Fruit fly (Drosophila melanogaster) whole organism, prepupa: Measurements from ENCODE around the gene slp1.

Experiments used
- Blimp-1 ChIP-seq: fragments of 200-800 bp; sonication (Bioruptor generic); optimal IDR thresholded peaks from 3 replicates; lab custom pipeline; 2017; ENCODE audit warnings: missing biosample characterization, missing genetic modification characterization, mild to moderate bottlenecking, moderate library complexity, missing genetic modification reagents
- CG10631 ChIP-seq: fragments of 200-800 bp; sonication (Bioruptor generic); optimal IDR thresholded peaks from 2 replicates; lab custom pipeline; 2016; ENCODE audit warnings: missing biosample characterization, missing genetic modification characterization
- CG10669 ChIP-seq: fragments of 200-800 bp; sonication (Bioruptor generic); optimal IDR thresholded peaks from 3 replicates; lab custom pipeline; 2018; ENCODE audit warnings: missing biosample characterization, mild to moderate bottlenecking, missing genetic modification characterization, moderate library complexity
- CG11294 ChIP-seq: fragments of 200-800 bp; sonication (Bioruptor generic); IDR thresholded peaks from 2 replicates; pipeline ENCODE4 v1.3.6; 2022; ENCODE audit warnings: missing biosample characterization, missing genetic modification characterization
- CG11902 ChIP-seq: fragments of 200-800 bp; sonication (Bioruptor generic); optimal IDR thresholded peaks from 3 replicates; lab custom pipeline; 2016; ENCODE audit warnings: missing biosample characterization, missing genetic modification characterization
- CG15336 ChIP-seq: fragments of 200-800 bp; sonication (Bioruptor generic); IDR thresholded peaks from 2 replicates; pipeline ENCODE4 v1.3.6; 2022; ENCODE audit warnings: missing biosample characterization, missing genetic modification characterization
- CG1621 ChIP-seq: fragments of 200-800 bp; sonication (Bioruptor generic); optimal IDR thresholded peaks from 3 replicates; lab custom pipeline; 2018; ENCODE audit warnings: missing biosample characterization, mild to moderate bottlenecking, missing genetic modification characterization
- CG3032 ChIP-seq: fragments of 200-800 bp; optimal IDR thresholded peaks from 2 replicates; lab custom pipeline; 2019; ENCODE audit warnings: missing biosample characterization, mild to moderate bottlenecking, missing genetic modification characterization, moderate library complexity
- CG32006 ChIP-seq: fragments of 200-800 bp; sonication (Bioruptor generic); optimal IDR thresholded peaks from 3 replicates; lab custom pipeline; 2017; ENCODE audit warnings: missing biosample characterization, mild to moderate bottlenecking, missing genetic modification characterization
- CG34406 ChIP-seq: fragments of 200-800 bp; sonication (Bioruptor generic); optimal IDR thresholded peaks from 3 replicates; lab custom pipeline; 2016; ENCODE audit warnings: missing biosample characterization, missing genetic modification characterization
- CG4318 ChIP-seq: fragments of 200-800 bp; sonication (Bioruptor generic); optimal IDR thresholded peaks from 3 replicates; lab custom pipeline; 2017; ENCODE audit warnings: missing biosample characterization, mild to moderate bottlenecking, missing genetic modification characterization
- CG6276 ChIP-seq: fragments of 200-800 bp; sonication (Bioruptor generic); optimal IDR thresholded peaks from 2 replicates; lab custom pipeline; 2017; ENCODE audit warnings: missing biosample characterization, mild to moderate bottlenecking, missing genetic modification characterization
- CG6792 ChIP-seq: fragments of 200-800 bp; sonication (Bioruptor generic); optimal IDR thresholded peaks from 3 replicates; lab custom pipeline; 2016; ENCODE audit warnings: missing biosample characterization, missing genetic modification characterization
- CG6854 ChIP-seq: fragments of 200-800 bp; sonication (Bioruptor generic); optimal IDR thresholded peaks from 2 replicates; lab custom pipeline; 2017; ENCODE audit warnings: missing biosample characterization, mild to moderate bottlenecking, missing genetic modification characterization
- CG7368 ChIP-seq: fragments of 200-800 bp; sonication (Bioruptor generic); optimal IDR thresholded peaks from 3 replicates; lab custom pipeline; 2016; ENCODE audit warnings: missing biosample characterization, missing genetic modification characterization
- CG8319 ChIP-seq: fragments of 200-800 bp; sonication (Bioruptor generic); optimal IDR thresholded peaks from 3 replicates; lab custom pipeline; 2016; ENCODE audit warnings: missing biosample characterization, missing genetic modification characterization
- CG8632 ChIP-seq: fragments of 200-800 bp; sonication (Bioruptor generic); optimal IDR thresholded peaks from 3 replicates; lab custom pipeline; 2016; ENCODE audit warnings: missing biosample characterization, missing genetic modification characterization
- CG9139 ChIP-seq: fragments of 200-800 bp; sonication (Bioruptor generic); optimal IDR thresholded peaks from 3 replicates; lab custom pipeline; 2017; ENCODE audit warnings: missing biosample characterization, mild to moderate bottlenecking, missing genetic modification characterization
- Eip75B ChIP-seq: fragments of 200-800 bp; sonication (Bioruptor generic); optimal IDR thresholded peaks from 3 replicates; lab custom pipeline; 2016; ENCODE audit warnings: missing biosample characterization, missing genetic modification characterization
- Eip78C ChIP-seq: fragments of 200-800 bp; sonication (Bioruptor generic); peaks from one replicate; lab custom pipeline; 2016; ENCODE audit warnings: missing biosample characterization, missing genetic modification characterization
- Eip93F ChIP-seq: fragments of 200-800 bp; sonication (Bioruptor generic); optimal IDR thresholded peaks from 2 replicates; lab custom pipeline; 2016; ENCODE audit warnings: missing biosample characterization, mild to moderate bottlenecking, missing genetic modification characterization
- Ets21C ChIP-seq: fragments of 200-800 bp; sonication (Bioruptor generic); optimal IDR thresholded peaks from 3 replicates; lab custom pipeline; 2016; ENCODE audit warnings: missing biosample characterization, missing genetic modification characterization
- Ets96B ChIP-seq: fragments of 200-800 bp; optimal IDR thresholded peaks from 2 replicates; lab custom pipeline; 2019; ENCODE audit warnings: missing biosample characterization, mild to moderate bottlenecking, missing genetic modification characterization, moderate library complexity
- Hr39 ChIP-seq: fragments of 200-800 bp; sonication (Bioruptor generic); optimal IDR thresholded peaks from 2 replicates; lab custom pipeline; 2016; ENCODE audit warnings: missing biosample characterization, missing genetic modification characterization
- Hr4 ChIP-seq: fragments of 200-800 bp; sonication (Bioruptor generic); optimal IDR thresholded peaks from 3 replicates; lab custom pipeline; 2016; ENCODE audit warnings: missing biosample characterization, missing genetic modification characterization
- Met ChIP-seq: fragments of 200-800 bp; sonication (Bioruptor generic); optimal IDR thresholded peaks from 3 replicates; lab custom pipeline; 2016; ENCODE audit warnings: missing biosample characterization, missing genetic modification characterization
- OdsH ChIP-seq: fragments of 200-800 bp; sonication (Bioruptor generic); optimal IDR thresholded peaks from 3 replicates; lab custom pipeline; 2016; ENCODE audit warnings: missing biosample characterization, missing genetic modification characterization
- Smox ChIP-seq: fragments of 200-800 bp; sonication (Bioruptor generic); optimal IDR thresholded peaks from 3 replicates; lab custom pipeline; 2016; ENCODE audit warnings: missing biosample characterization, missing genetic modification characterization
- Sox14 ChIP-seq: fragments of 200-800 bp; sonication (Bioruptor generic); optimal IDR thresholded peaks from 3 replicates; lab custom pipeline; 2016; ENCODE audit warnings: missing biosample characterization, missing genetic modification characterization
- Sox15 ChIP-seq: fragments of 200-800 bp; sonication (Bioruptor generic); optimal IDR thresholded peaks from 3 replicates; lab custom pipeline; 2016; ENCODE audit warnings: missing biosample characterization, missing genetic modification characterization
- achi ChIP-seq: fragments of 200-800 bp; sonication (Bioruptor generic); optimal IDR thresholded peaks from 3 replicates; lab custom pipeline; 2016; ENCODE audit warnings: missing biosample characterization, missing genetic modification characterization
- acj6 ChIP-seq: fragments of 200-800 bp; sonication (Bioruptor generic); optimal IDR thresholded peaks from 3 replicates; lab custom pipeline; 2016; ENCODE audit warnings: missing biosample characterization, missing genetic modification characterization
- dsx ChIP-seq: fragments of 200-800 bp; optimal IDR thresholded peaks from 3 replicates; lab custom pipeline; 2019; ENCODE audit warnings: missing biosample characterization, mild to moderate bottlenecking, missing genetic modification characterization, moderate library complexity; ENCODE audit not compliant: poor library complexity, severe bottlenecking
- eg ChIP-seq: fragments of 200-800 bp; sonication (Bioruptor generic); IDR thresholded peaks from 3 replicates; pipeline ENCODE4 v1.3.6; 2022; ENCODE audit warnings: missing biosample characterization, missing genetic modification characterization
- esn ChIP-seq: fragments of 200-800 bp; sonication (Bioruptor generic); optimal IDR thresholded peaks from 2 replicates; lab custom pipeline; 2016; ENCODE audit warnings: missing biosample characterization, mild to moderate bottlenecking, missing genetic modification characterization, moderate library complexity
- fd59A ChIP-seq: fragments of 200-800 bp; sonication (Bioruptor generic); optimal IDR thresholded peaks from 2 replicates; lab custom pipeline; 2017; ENCODE audit warnings: missing biosample characterization, mild to moderate bottlenecking, missing genetic modification characterization, missing genetic modification reagents
- fd85E ChIP-seq: fragments of 200-800 bp; sonication (Bioruptor generic); optimal IDR thresholded peaks from 3 replicates; lab custom pipeline; 2016; ENCODE audit warnings: missing biosample characterization, missing genetic modification characterization
- fkh ChIP-seq: fragments of 200-800 bp; sonication (Bioruptor generic); optimal IDR thresholded peaks from 3 replicates; lab custom pipeline; 2017; ENCODE audit warnings: missing biosample characterization, mild to moderate bottlenecking, missing genetic modification characterization, moderate library complexity
- lz ChIP-seq: fragments of 200-800 bp; sonication (Bioruptor generic); optimal IDR thresholded peaks from 3 replicates; lab custom pipeline; 2016; ENCODE audit warnings: missing biosample characterization, missing genetic modification characterization
- pdm3 ChIP-seq: fragments of 200-800 bp; sonication (Bioruptor generic); optimal IDR thresholded peaks from 3 replicates; lab custom pipeline; 2016; ENCODE audit warnings: missing biosample characterization, missing genetic modification characterization
- salr ChIP-seq, 2 experiments: fragments of 200-800 bp; sonication (Bioruptor generic); optimal IDR thresholded peaks; 3 replicates each; lab custom pipeline; 2016 to 2018; ENCODE audit warnings: missing biosample characterization in 2 of 2, missing genetic modification characterization in 2 of 2, mild to moderate bottlenecking in 1 of 2
- spab ChIP-seq: fragments of 200-800 bp; sonication (Bioruptor generic); optimal IDR thresholded peaks from 2 replicates; lab custom pipeline; 2017; ENCODE audit warnings: missing biosample characterization, mild to moderate bottlenecking, missing genetic modification characterization, missing genetic modification reagents
- topi ChIP-seq: fragments of 200-800 bp; sonication (Bioruptor generic); optimal IDR thresholded peaks from 3 replicates; lab custom pipeline; 2016; ENCODE audit warnings: missing biosample characterization, missing genetic modification characterization
- vri ChIP-seq: fragments of 200-800 bp; sonication (Bioruptor generic); optimal IDR thresholded peaks from 3 replicates; lab custom pipeline; 2016; ENCODE audit warnings: missing biosample characterization, mild to moderate bottlenecking, missing genetic modification characterization

Gene slp1

dm6 chr2L:3803466-3804143, 21.9 kb upstream of the slp1 start, which contains the start of gene Reph (continued):
- TF ChIP-seq Eip75B (GFP tag; lab: Kevin White, UChicago) = no peak
- no peak for TF ChIP-seq Met
- no peak for TF ChIP-seq Ets96B (tag; lab: Kevin White, UChicago)
- TF ChIP-seq fkh = peak; percentile 87
- TF ChIP-seq CG6276 (GFP tag; lab: Kevin White, UChicago) = no peak
- TF ChIP-seq Hr4 = no peak
- TF ChIP-seq CG8319 (GFP tag; lab: Kevin White, UChicago) = no peak
- TF ChIP-seq fd85E (GFP tag; lab: Kevin White, UChicago) = no peak
- TF ChIP-seq CG8632 (GFP tag; lab: Kevin White, UChicago) = no peak
- peak; percentile 10 for TF ChIP-seq topi (GFP tag; lab: Kevin White, UChicago)
- TF ChIP-seq CG1621 (tag; lab: Kevin White, UChicago) = peak; percentile 24
- TF ChIP-seq pdm3 (GFP tag; lab: Kevin White, UChicago) = no peak
- TF ChIP-seq OdsH (GFP tag; lab: Kevin White, UChicago) = no peak
- TF ChIP-seq Ets21C (GFP tag; lab: Kevin White, UChicago) = no peak
- TF ChIP-seq Blimp-1 (GFP tag; lab: Kevin White, UChicago) = peak; percentile 31
- TF ChIP-seq fd59A (GFP tag; lab: Kevin White, UChicago) = no peak
- TF ChIP-seq CG6854 (GFP tag; lab: Kevin White, UChicago) = peak; percentile 58
- TF ChIP-seq CG7368 (GFP tag; lab: Kevin White, UChicago) = no peak
- peak; percentile 18 for TF ChIP-seq CG9139 (GFP tag; lab: Kevin White, UChicago)
- peak; percentile 77 for TF ChIP-seq Sox14 (GFP tag; lab: Kevin White, UChicago)
- no peak for TF ChIP-seq CG10631 (GFP tag; lab: Kevin White, UChicago)
- TF ChIP-seq achi = no peak

DNA sequence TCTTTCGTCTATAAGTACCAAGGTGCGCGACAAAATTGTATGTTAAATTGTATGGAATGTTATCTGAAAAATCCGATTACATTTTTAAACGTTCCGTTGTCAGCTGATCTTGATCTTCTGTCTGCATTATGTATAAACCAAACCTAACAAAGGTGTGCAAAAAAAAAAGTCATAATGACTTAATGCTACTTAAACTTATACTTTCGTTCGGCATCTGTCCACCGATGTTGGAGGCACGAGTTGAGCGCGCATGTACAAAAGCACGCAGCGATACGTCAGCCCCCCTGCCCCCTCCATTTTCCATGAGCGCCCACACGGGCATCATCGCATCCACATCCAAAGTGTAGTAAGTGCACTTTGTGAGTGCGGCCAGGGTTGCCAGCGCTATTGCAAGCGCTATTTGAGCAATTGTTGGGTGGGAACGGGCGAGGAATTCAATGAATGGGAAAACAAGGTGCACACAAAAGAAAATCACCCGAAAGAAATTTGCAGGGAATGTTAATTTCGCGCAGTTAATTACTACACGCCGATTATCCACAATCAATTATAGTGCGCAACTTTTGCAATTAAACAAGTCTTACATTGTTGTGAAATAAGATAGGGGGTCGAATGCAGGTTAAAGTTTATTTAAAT, 20.7 kb upstream of the slp1 start:
- TF ChIP-seq CG10669 (GFP tag; lab: Kevin White, UChicago) (peak; percentile 99), CG34406 (GFP tag; lab: Kevin White, UChicago) (peak; percentile 96), Hr39 (GFP tag; lab: Kevin White, UChicago) (peak; percentile 91), Ets96B (tag; lab: Kevin White, UChicago) (peak; percentile 100), Smox (peak; percentile 84), CG11902 (GFP tag; lab: Kevin White, UChicago) (peak; percentile 90), esn (peak; percentile 90), vri (GFP tag; lab: Kevin White, UChicago) (peak; percentile 61), Eip93F (GFP tag; lab: Kevin White, UChicago) (peak; percentile 49), pdm3 (GFP tag; lab: Kevin White, UChicago) (peak; percentile 98), Sox15 (GFP tag; lab: Kevin White, UChicago) (peak; percentile 95), CG7368 (GFP tag; lab: Kevin White, UChicago) (peak; percentile 98), Met (peak; percentile 91), acj6 (GFP tag; lab: Kevin White, UChicago) (peak; percentile 98), lz (GFP tag; lab: Kevin White, UChicago) (peak; percentile 92), CG8319 (GFP tag; lab: Kevin White, UChicago) (peak; percentile 94), CG6854 (GFP tag; lab: Kevin White, UChicago) (peak; percentile 80), topi (GFP tag; lab: Kevin White, UChicago) (peak; percentile 94), Eip75B (GFP tag; lab: Kevin White, UChicago) (peak; percentile 99), CG6276 (GFP tag; lab: Kevin White, UChicago) (peak; percentile 100), Eip78C (GFP tag; lab: Kevin White, UChicago) (peak; percentile 100), CG15336 (peak; percentile 100), CG6792 (GFP tag; lab: Kevin White, UChicago) (peak; percentile 97), Sox14 (GFP tag; lab: Kevin White, UChicago) (peak; percentile 99), salr (GFP tag; optimal IDR thresholded peaks at IDR 0.05; lab: Kevin White, UChicago) (peak; percentile 96 to 99), Blimp-1 (GFP tag; lab: Kevin White, UChicago) (peak; percentile 69), dsx (GFP tag; lab: Kevin White, UChicago) (peak; percentile 99), CG3032 (tag; lab: Kevin White, UChicago) (peak; percentile 99), fd85E (GFP tag; lab: Kevin White, UChicago) (peak; percentile 91), spab (GFP tag; lab: Kevin White, UChicago) (peak; percentile 99), fkh (peak; percentile 81), CG8632 (GFP tag; lab: Kevin White, UChicago) (peak; percentile 96), CG4318 (GFP tag; lab: Kevin White, UChicago) (peak; percentile 99), CG10631 (GFP tag; lab: Kevin White, UChicago) (peak; percentile 99), CG9139 (GFP tag; lab: Kevin White, UChicago) (peak; percentile 99), CG32006 (GFP tag; lab: Kevin White, UChicago) (peak; percentile 100), CG11294 (GFP tag; lab: Robert Waterston, UW) (peak; percentile 99), eg (GFP tag; lab: Robert Waterston, UW) (peak; percentile 99), CG1621 (tag; lab: Kevin White, UChicago) (peak; percentile 99)
